Fruit fly (Drosophila melanogaster): ENCODE results near the gene CG34027.
A peak's percentile ranks its signal among the peaks of the same experiment; 100 is the strongest.

dm6 chr3R:25094639-25095038 is 14.2 kb downstream of the CG34027 start, which contains the start of gene fd96Cb:
- no peak for TF ChIP-seq br (GFP tag; optimal IDR thresholded peaks at IDR 0.05)
- no peak for TF ChIP-seq h (GFP tag; optimal IDR thresholded peaks at IDR 0.05)
- TF ChIP-seq Rel (GFP tag; optimal IDR thresholded peaks at IDR 0.05) = no peak
- peak; percentile 16 for TF ChIP-seq Rel (tag; optimal IDR thresholded peaks at IDR 0.05)
- TF ChIP-seq Dif (GFP tag; optimal IDR thresholded peaks at IDR 0.05; ENCODE audit: partially characterized antibody) = peak; percentile 94
- TF ChIP-seq Hr83 (GFP tag; optimal IDR thresholded peaks at IDR 0.05; ENCODE audit: poor library complexity, severe bottlenecking) = no peak
- no peak for TF ChIP-seq Dfd (GFP tag; optimal IDR thresholded peaks at IDR 0.05)
- TF ChIP-seq rgr (GFP tag; optimal IDR thresholded peaks at IDR 0.05) = no peak
- TF ChIP-seq pan (optimal IDR thresholded peaks at IDR 0.05) = no peak
- no peak for TF ChIP-seq HLH106 (tag; optimal IDR thresholded peaks at IDR 0.05)
- TF ChIP-seq Sp1 (GFP tag; optimal IDR thresholded peaks at IDR 0.05) = no peak
- no peak for TF ChIP-seq usp (GFP tag; optimal IDR thresholded peaks at IDR 0.05)
- no peak for TF ChIP-seq sage (GFP tag; optimal IDR thresholded peaks at IDR 0.05)
- no peak for TF ChIP-seq psq (GFP tag; optimal IDR thresholded peaks at IDR 0.05)

Data from whole organism, wandering third instar larva.